Worm (Caenorhabditis elegans) whole organism, young adult: ENCODE data around the gene T21H3.1.
A peak's percentile ranks its signal among the peaks of the same experiment; 100 is the strongest.

Source experiments
- D2030.7 ChIP-seq: fragments of 200-800 bp; sonication (Bioruptor generic); IDR thresholded peaks from 2 replicates; pipeline ENCODE4 v1.3.6; 2022; ENCODE audit warnings: missing genetic modification reagents, missing genetic modification characterization, missing compliant biosample characterization
- F23B12.7 ChIP-seq: sonication (generic microtip); optimal IDR thresholded peaks from 2 replicates; lab custom pipeline; 2017; ENCODE audit warnings: missing genetic modification characterization, mild to moderate bottlenecking, missing compliant biosample characterization, antibody characterized with exemption, moderate library complexity; ENCODE audit not compliant: insufficient read depth
- F37B4.10 ChIP-seq: fragments of 200-800 bp; sonication (Bioruptor generic); IDR thresholded peaks from 2 replicates; pipeline ENCODE4 v1.3.6; 2022; ENCODE audit warnings: missing genetic modification characterization, missing compliant biosample characterization
- F49E8.2 ChIP-seq: sonication (generic microtip); optimal IDR thresholded peaks from 3 replicates; lab custom pipeline; 2017; ENCODE audit warnings: missing genetic modification characterization, mild to moderate bottlenecking, missing compliant biosample characterization, antibody characterized with exemption, moderate library complexity; ENCODE audit not compliant: insufficient read depth
- T07F8.4 ChIP-seq: sonication (generic microtip); optimal IDR thresholded peaks from 2 replicates; lab custom pipeline; 2016; ENCODE audit warnings: mild to moderate bottlenecking, missing genetic modification characterization, moderate library complexity, missing compliant biosample characterization
- T26A5.8 ChIP-seq: sonication (generic microtip); optimal IDR thresholded peaks from 2 replicates; lab custom pipeline; 2016; ENCODE audit warnings: missing genetic modification characterization, missing compliant biosample characterization
- Y53F4B.3 ChIP-seq: fragments of 200-800 bp; sonication (Bioruptor generic); IDR thresholded peaks from 2 replicates; pipeline ENCODE4 v1.3.6; 2022; ENCODE audit warnings: missing genetic modification reagents, missing genetic modification characterization, missing compliant biosample characterization
- Y53G8AR.9 ChIP-seq: fragments of 200-800 bp; sonication (Bioruptor generic); conservative IDR thresholded peaks from 2 replicates; pipeline ENCODE4 v1.3.6; 2022; ENCODE audit warnings: missing genetic modification reagents, missing genetic modification characterization, missing compliant biosample characterization
- Y67H2A.10 ChIP-seq: fragments of 200-800 bp; sonication (Bioruptor generic); conservative IDR thresholded peaks from 2 replicates; pipeline ENCODE4 v1.3.6; 2022; ENCODE audit warnings: missing genetic modification reagents, missing genetic modification characterization, missing compliant biosample characterization
- akir-1 ChIP-seq: fragments of 200-800 bp; sonication (Bioruptor generic); optimal IDR thresholded peaks from 2 replicates; lab custom pipeline; 2018; ENCODE audit warnings: mild to moderate bottlenecking, missing genetic modification characterization, moderate library complexity, missing compliant biosample characterization
- ama-1 ChIP-seq, 3 experiments: fragments of 150-350 bp in 1 of 3; sonication (generic microtip) in 2 of 3; optimal IDR thresholded peaks; 2 replicates each; lab custom pipeline; 2014 to 2018; ENCODE audit warnings: missing biosample characterization in 2 of 3, missing genetic modification characterization in 2 of 3, missing genetic modification reagents in 2 of 3
- atf-7 ChIP-seq: sonication (generic microtip); optimal IDR thresholded peaks from 2 replicates; lab custom pipeline; 2017; ENCODE audit warnings: mild to moderate bottlenecking, missing genetic modification characterization, missing compliant biosample characterization
- attf-5 ChIP-seq: fragments of 200-800 bp; sonication (Bioruptor generic); optimal IDR thresholded peaks from 2 replicates; lab custom pipeline; 2018; ENCODE audit warnings: mild to moderate bottlenecking, missing genetic modification characterization, missing compliant biosample characterization
- attf-6 ChIP-seq: fragments of 200-800 bp; sonication (Bioruptor generic); IDR thresholded peaks from 2 replicates; pipeline ENCODE4 v1.3.6; 2022; ENCODE audit warnings: missing genetic modification reagents, missing genetic modification characterization, missing compliant biosample characterization
- bed-1 ChIP-seq: fragments of 200-800 bp; sonication (Bioruptor generic); IDR thresholded peaks from 2 replicates; pipeline ENCODE4 v1.3.6; 2022; ENCODE audit warnings: missing genetic modification reagents, missing genetic modification characterization, missing compliant biosample characterization
- bed-2 ChIP-seq: fragments of 200-800 bp; sonication (Bioruptor generic); IDR thresholded peaks from 2 replicates; pipeline ENCODE4 v1.3.6; 2022; ENCODE audit warnings: missing genetic modification reagents, missing genetic modification characterization, missing compliant biosample characterization
- ccch-3 ChIP-seq: fragments of 200-800 bp; sonication (Bioruptor generic); optimal IDR thresholded peaks from 2 replicates; lab custom pipeline; 2018; ENCODE audit warnings: mild to moderate bottlenecking, missing genetic modification characterization, missing compliant biosample characterization
- cebp-2 ChIP-seq: fragments of 200-800 bp; sonication (Bioruptor generic); IDR thresholded peaks from 2 replicates; pipeline ENCODE4 v1.3.6; 2022; ENCODE audit warnings: missing genetic modification characterization, missing compliant biosample characterization
- ceh-100 ChIP-seq: fragments of 200-800 bp; sonication (Bioruptor generic); IDR thresholded peaks from 2 replicates; pipeline ENCODE4 v1.3.6; 2022; ENCODE audit warnings: missing genetic modification reagents, missing genetic modification characterization, missing compliant biosample characterization
- ceh-40 ChIP-seq: fragments of 200-800 bp; sonication (Bioruptor generic); IDR thresholded peaks from 2 replicates; pipeline ENCODE4 v1.3.6; 2022; ENCODE audit warnings: missing genetic modification characterization, missing compliant biosample characterization
- ceh-79 ChIP-seq: sonication (generic microtip); optimal IDR thresholded peaks from 2 replicates; lab custom pipeline; 2017; ENCODE audit warnings: mild to moderate bottlenecking, missing genetic modification characterization, missing compliant biosample characterization
- dpl-1 ChIP-seq: fragments of 150-350 bp; optimal IDR thresholded peaks from 2 replicates; lab custom pipeline; 2014; ENCODE audit warnings: missing biosample characterization, missing genetic modification reagents, missing genetic modification characterization
- egl-18 ChIP-seq: fragments of 200-800 bp; sonication (Bioruptor generic); IDR thresholded peaks from 2 replicates; pipeline ENCODE4 v1.3.6; 2022; ENCODE audit warnings: missing genetic modification reagents, missing genetic modification characterization, missing compliant biosample characterization
- egrh-3 ChIP-seq: fragments of 200-800 bp; sonication (Bioruptor generic); IDR thresholded peaks from 2 replicates; pipeline ENCODE4 v1.3.6; 2022; ENCODE audit warnings: missing genetic modification reagents, missing genetic modification characterization, missing compliant biosample characterization
- hlh-12 ChIP-seq: sonication (generic microtip); optimal IDR thresholded peaks from 2 replicates; lab custom pipeline; 2016; ENCODE audit warnings: missing genetic modification characterization, missing compliant biosample characterization
- hlh-26 ChIP-seq: fragments of 200-800 bp; sonication (Bioruptor generic); conservative IDR thresholded peaks from 2 replicates; pipeline ENCODE4 v1.3.6; 2022; ENCODE audit warnings: missing genetic modification reagents, missing genetic modification characterization, missing compliant biosample characterization
- hmg-1.2 ChIP-seq: fragments of 200-800 bp; sonication (Bioruptor generic); IDR thresholded peaks from 2 replicates; pipeline ENCODE4 v1.3.6; 2022; ENCODE audit warnings: missing genetic modification reagents, missing genetic modification characterization, missing compliant biosample characterization
- hrde-1 ChIP-seq: sonication (generic microtip); optimal IDR thresholded peaks from 2 replicates; lab custom pipeline; 2016; ENCODE audit warnings: missing genetic modification characterization, mild to moderate bottlenecking, missing compliant biosample characterization, moderate library complexity, missing genotype, missing genetic modification reagents, borderline replicate concordance
- let-607 ChIP-seq, 2 experiments: fragments of 200-800 bp in 1 of 2; sonication (Bioruptor generic) in 1 of 2; sonication (generic microtip) in 1 of 2; optimal IDR thresholded peaks; 2 replicates each; lab custom pipeline; 2016 to 2018; ENCODE audit warnings: mild to moderate bottlenecking in 2 of 2, missing compliant biosample characterization in 2 of 2, missing genetic modification characterization in 2 of 2, moderate library complexity in 2 of 2, missing genotype in 1 of 2
- lin-40 ChIP-seq: sonication (generic microtip); optimal IDR thresholded peaks from 2 replicates; lab custom pipeline; 2016; ENCODE audit warnings: missing genetic modification characterization, mild to moderate bottlenecking, missing compliant biosample characterization, missing genotype, missing genetic modification reagents
- lir-1 ChIP-seq: fragments of 200-800 bp; sonication (Bioruptor generic); conservative IDR thresholded peaks from 2 replicates; pipeline ENCODE4 v1.3.6; 2022; ENCODE audit warnings: missing genetic modification reagents, missing genetic modification characterization, missing compliant biosample characterization
- nfya-1 ChIP-seq: sonication (generic microtip); optimal IDR thresholded peaks from 2 replicates; lab custom pipeline; 2017; ENCODE audit warnings: antibody characterized with exemption, missing compliant biosample characterization, missing genetic modification characterization, borderline replicate concordance; ENCODE audit not compliant: insufficient read depth
- nfyb-1 ChIP-seq: fragments of 200-800 bp; sonication (Bioruptor generic); IDR thresholded peaks from 2 replicates; pipeline ENCODE4 v1.3.6; 2022; ENCODE audit warnings: missing genetic modification reagents, missing genetic modification characterization, missing compliant biosample characterization
- nhr-179 ChIP-seq: sonication (generic microtip); optimal IDR thresholded peaks from 2 replicates; lab custom pipeline; 2016; ENCODE audit warnings: mild to moderate bottlenecking, missing genetic modification characterization, missing compliant biosample characterization
- nhr-80 ChIP-seq: sonication (generic microtip); optimal IDR thresholded peaks from 2 replicates; lab custom pipeline; 2016; ENCODE audit warnings: missing genetic modification characterization, missing compliant biosample characterization
- nhr-90 ChIP-seq: sonication (generic microtip); optimal IDR thresholded peaks from 2 replicates; lab custom pipeline; 2016; ENCODE audit warnings: missing genotype, mild to moderate bottlenecking, missing genetic modification characterization, missing compliant biosample characterization
- pbrm-1 ChIP-seq: fragments of 200-800 bp; sonication (Bioruptor generic); IDR thresholded peaks from 2 replicates; pipeline ENCODE4 v1.3.6; 2022; ENCODE audit warnings: missing genetic modification reagents, missing genetic modification characterization, missing compliant biosample characterization
- rcor-1 ChIP-seq: fragments of 200-800 bp; sonication (Bioruptor generic); IDR thresholded peaks from 2 replicates; pipeline ENCODE4 v1.3.6; 2022; ENCODE audit warnings: missing genetic modification reagents, missing genetic modification characterization, missing compliant biosample characterization
- rpc-1 ChIP-seq, 2 experiments: fragments of 150-350 bp in 1 of 2; sonication (generic microtip) in 1 of 2; optimal IDR thresholded peaks; 2 replicates each; lab custom pipeline; 2014 to 2018; ENCODE audit warnings: missing biosample characterization in 1 of 2, missing genetic modification characterization in 1 of 2, missing genetic modification reagents in 1 of 2, missing genotype in 1 of 2
- sdz-38 ChIP-seq: sonication (generic microtip); optimal IDR thresholded peaks from 2 replicates; lab custom pipeline; 2016; ENCODE audit warnings: missing genotype, missing genetic modification characterization, missing compliant biosample characterization
- snpc-1.3 ChIP-seq: sonication (generic microtip); optimal IDR thresholded peaks from 2 replicates; lab custom pipeline; 2017; ENCODE audit warnings: missing genetic modification characterization, mild to moderate bottlenecking, missing compliant biosample characterization, antibody characterized with exemption, moderate library complexity, missing genotype, missing genetic modification reagents; ENCODE audit not compliant: insufficient read depth
- somi-1 ChIP-seq: fragments of 200-800 bp; sonication (Bioruptor generic); optimal IDR thresholded peaks from 2 replicates; lab custom pipeline; 2018; ENCODE audit warnings: mild to moderate bottlenecking, missing genetic modification characterization, missing compliant biosample characterization
- zim-3 ChIP-seq: sonication (generic microtip); optimal IDR thresholded peaks from 2 replicates; lab custom pipeline; 2017; ENCODE audit warnings: mild to moderate bottlenecking, missing genetic modification characterization, moderate library complexity, missing compliant biosample characterization
- ztf-22 ChIP-seq: fragments of 200-800 bp; sonication (Bioruptor generic); optimal IDR thresholded peaks from 2 replicates; lab custom pipeline; 2018; ENCODE audit warnings: mild to moderate bottlenecking, missing genetic modification characterization, moderate library complexity, missing compliant biosample characterization
- ztf-25 ChIP-seq: fragments of 200-800 bp; sonication (Bioruptor generic); IDR thresholded peaks from 2 replicates; pipeline ENCODE4 v1.3.6; 2022; ENCODE audit warnings: missing genetic modification reagents, missing genetic modification characterization, missing compliant biosample characterization
- ztf-28 ChIP-seq: fragments of 200-800 bp; sonication (Bioruptor generic); IDR thresholded peaks from 2 replicates; pipeline ENCODE4 v1.3.6; 2022; ENCODE audit warnings: missing genetic modification reagents, missing genetic modification characterization, missing compliant biosample characterization
- ztf-6 ChIP-seq: fragments of 200-800 bp; sonication (Bioruptor generic); IDR thresholded peaks from 2 replicates; pipeline ENCODE4 v1.3.6; 2022; ENCODE audit warnings: missing genetic modification reagents, missing genetic modification characterization, missing compliant biosample characterization

Gene T21H3.1

DNA sequence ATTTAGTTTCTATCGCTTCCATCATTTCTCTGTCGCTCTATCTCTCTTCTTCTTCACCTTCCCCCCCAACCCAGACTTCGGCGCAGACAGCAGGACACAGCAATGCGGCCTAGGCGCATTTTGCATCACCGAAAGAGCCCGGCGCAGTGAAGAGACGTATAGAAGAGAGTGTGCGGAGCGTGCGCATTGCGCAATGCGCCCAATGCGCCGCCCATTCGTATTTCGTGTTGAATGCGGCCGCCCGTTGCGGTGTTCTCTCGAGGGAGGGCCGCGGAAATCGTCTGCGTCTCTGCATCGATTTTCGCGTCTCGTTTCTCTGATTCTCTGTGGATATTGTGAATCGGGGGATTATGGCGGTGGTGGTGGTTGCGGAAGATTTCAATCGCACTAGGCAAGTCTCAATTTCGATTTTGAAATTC is 25.2 kb upstream of the T21H3.1 start (continued):
- TF ChIP-seq atf-7, result peak; percentile 100
- peak; percentile 99 for TF ChIP-seq pbrm-1 (GFP tag; lab: Robert Waterston, UW)
- peak; percentile 86 for TF ChIP-seq bed-2
- TF ChIP-seq nhr-90, result peak; percentile 98
- no peak for TF ChIP-seq snpc-1.3 (tag; lab: Kevin White, UChicago)
- no peak for TF ChIP-seq bed-1
- peak; percentile 37 for TF ChIP-seq dpl-1 (GFP tag; lab: Kevin White, UChicago)
- no peak for TF ChIP-seq rpc-1 (optimal IDR thresholded peaks at IDR 0.05; lab: Kevin White, UChicago)
- TF ChIP-seq rpc-1 (tag; optimal IDR thresholded peaks at IDR 0.05; lab: Kevin White, UChicago), result no peak
- no peak for TF ChIP-seq ama-1 (optimal IDR thresholded peaks at IDR 0.05; lab: Kevin White, UChicago)
- TF ChIP-seq ama-1 (GFP tag; optimal IDR thresholded peaks at IDR 0.05; lab: Kevin White, UChicago), result peak in 1 of 2 experiments; percentile 58
- peak; percentile 77 for TF ChIP-seq ceh-79 (tag; lab: Kevin White, UChicago)
- TF ChIP-seq hlh-12, result no peak
- peak; percentile 99 for TF ChIP-seq somi-1 (GFP tag; lab: Kevin White, UChicago)
- peak; percentile 66; the same call in 1 of the 2 replicates for TF ChIP-seq attf-6 (GFP tag; lab: Robert Waterston, UW)
- TF ChIP-seq let-607 (tag; optimal IDR thresholded peaks at IDR 0.05; lab: Kevin White, UChicago), result peak; percentile 93 to 96
- peak; percentile 99 for TF ChIP-seq attf-5 (GFP tag; lab: Kevin White, UChicago)
- peak; percentile 91 for TF ChIP-seq egl-18
- TF ChIP-seq ztf-22 (GFP tag; lab: Kevin White, UChicago), result peak; percentile 99
- TF ChIP-seq ccch-3 (GFP tag; lab: Kevin White, UChicago), result peak; percentile 19
- peak; percentile 69 for TF ChIP-seq F23B12.7 (tag; lab: Kevin White, UChicago)
- peak; percentile 82 for TF ChIP-seq Y67H2A.10 (GFP tag; lab: Robert Waterston, UW)
- TF ChIP-seq ceh-100, result peak; percentile 83
- TF ChIP-seq egrh-3 (GFP tag; lab: Robert Waterston, UW), result peak; percentile 94
- TF ChIP-seq ceh-40 (GFP tag; lab: Robert Waterston, UW), result no peak
- 0 out of 2 replicates have a peak, but pooled peaks have one; percentile 51 for TF ChIP-seq ztf-28 (GFP tag; lab: Robert Waterston, UW)
- TF ChIP-seq nfyb-1 (GFP tag; lab: Robert Waterston, UW), result peak; percentile 98
- TF ChIP-seq ztf-25 (GFP tag; lab: Robert Waterston, UW), result no peak
- TF ChIP-seq akir-1 (GFP tag; lab: Kevin White, UChicago), result no peak
- peak; percentile 93 for TF ChIP-seq hmg-1.2 (GFP tag; lab: Robert Waterston, UW)
- TF ChIP-seq D2030.7 (GFP tag; lab: Robert Waterston, UW), result peak; percentile 20; the same call in 1 of the 2 replicates
- TF ChIP-seq hrde-1, result no peak
- TF ChIP-seq nhr-179, result peak; percentile 72
- TF ChIP-seq lir-1 (GFP tag; lab: Robert Waterston, UW), result peak; percentile 92
- TF ChIP-seq Y53G8AR.9 (GFP tag; lab: Robert Waterston, UW), result peak; percentile 99
- TF ChIP-seq lin-40, result peak; percentile 99
- no peak for TF ChIP-seq hlh-26 (GFP tag; lab: Robert Waterston, UW)
- no peak for TF ChIP-seq Y53F4B.3 (GFP tag; lab: Robert Waterston, UW)
- no peak for TF ChIP-seq nfya-1 (tag; lab: Kevin White, UChicago)
- peak; percentile 100 for TF ChIP-seq nhr-80 (tag; lab: Kevin White, UChicago)
- TF ChIP-seq rcor-1 (GFP tag; lab: Robert Waterston, UW), result peak; percentile 93
- peak; percentile 79 for TF ChIP-seq zim-3 (tag; lab: Kevin White, UChicago)
- no peak for TF ChIP-seq sdz-38 (tag; lab: Kevin White, UChicago)
- no peak for TF ChIP-seq T26A5.8
- peak; percentile 98 for TF ChIP-seq F37B4.10 (GFP tag; lab: Robert Waterston, UW)
- peak; percentile 81 for TF ChIP-seq T07F8.4 (tag; lab: Kevin White, UChicago)
- peak; percentile 95 for TF ChIP-seq cebp-2 (GFP tag; lab: Robert Waterston, UW)
- TF ChIP-seq F49E8.2 (tag; lab: Kevin White, UChicago), result no peak
- peak; percentile 97 for TF ChIP-seq ztf-6 (GFP tag; lab: Robert Waterston, UW)
